Fruit fly (Drosophila melanogaster): Measurements from ENCODE around the gene CG12535.
A peak's percentile ranks its signal among the peaks of the same experiment; 100 is the strongest.

The CG12535 gene

DNA sequence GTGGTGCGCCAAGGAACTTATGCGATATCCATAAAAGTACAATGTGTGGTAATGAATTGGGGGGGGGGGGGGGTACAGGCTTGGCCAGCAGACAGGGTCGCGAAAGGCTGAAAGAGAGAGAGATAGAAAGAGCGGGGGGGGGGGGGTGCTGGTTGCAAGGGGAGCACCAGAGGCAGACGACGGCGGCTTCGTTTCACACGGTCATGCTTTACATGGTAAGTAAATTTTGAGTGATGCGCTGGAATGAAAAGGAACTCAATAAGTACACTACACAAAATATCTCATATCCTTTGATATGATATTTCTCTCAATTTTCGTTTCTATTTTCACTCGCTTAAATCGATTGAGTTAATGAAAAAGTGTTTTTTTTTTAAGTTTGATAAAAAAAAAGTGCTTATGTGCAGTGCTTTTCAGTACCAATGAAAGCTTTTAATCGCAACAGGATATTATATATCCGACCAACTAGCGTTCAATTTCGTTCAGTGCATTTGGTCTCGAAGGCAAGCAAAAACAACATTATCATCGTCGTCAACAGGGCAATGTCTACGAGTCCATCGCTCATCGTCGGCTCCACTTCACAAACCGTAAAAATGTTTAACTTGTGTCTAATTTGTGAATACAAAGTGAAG, 40.0 kb downstream of the CG12535 start (continued):
- TF ChIP-seq CG11504 (tag; optimal IDR thresholded peaks at IDR 0.05) (peak; percentile 12), PHDP (tag; optimal IDR thresholded peaks at IDR 0.05) (peak; percentile 19), gsb-n (tag; optimal IDR thresholded peaks at IDR 0.05) (no peak), CG1024 (GFP tag; IDR thresholded peaks at IDR 0.05) (no peak), CG7987 (GFP tag; optimal IDR thresholded peaks at IDR 0.05) (no peak), CG4617 (GFP tag; optimal IDR thresholded peaks at IDR 0.05; ENCODE audit: borderline replicate concordance) (no peak), dmrt11E (tag; optimal IDR thresholded peaks at IDR 0.05) (peak; percentile 12), Sox102F (GFP tag; optimal IDR thresholded peaks at IDR 0.05) (peak; percentile 27), CG42726 (GFP tag; IDR thresholded peaks at IDR 0.05; ENCODE audit: partially characterized antibody) (no peak), ATbp (GFP tag; optimal IDR thresholded peaks at IDR 0.05) (no peak), bsh (GFP tag; optimal IDR thresholded peaks at IDR 0.05) (peak; percentile 17 to 80), Ada2b (GFP tag; IDR thresholded peaks at IDR 0.05) (no peak), corto (GFP tag; optimal IDR thresholded peaks at IDR 0.05) (peak; percentile 46), CG7839 (tag; optimal IDR thresholded peaks at IDR 0.05) (peak; percentile 30), nom (GFP tag; optimal IDR thresholded peaks at IDR 0.05) (peak; percentile 63), crol (GFP tag; IDR thresholded peaks at IDR 0.05) (peak; percentile 75), dmrt99B (tag; optimal IDR thresholded peaks at IDR 0.05) (peak; percentile 30)

- no peak for TF ChIP-seq Hand (GFP tag; optimal IDR thresholded peaks at IDR 0.05)
- TF ChIP-seq CG17328 (GFP tag; IDR thresholded peaks at IDR 0.05) = peak; percentile 23; the same call in 1 of the 2 replicates
- TF ChIP-seq Blimp-1 (GFP tag; optimal IDR thresholded peaks at IDR 0.05) = peak; percentile 21
- TF ChIP-seq mam (GFP tag; optimal IDR thresholded peaks at IDR 0.05) = peak; percentile 7
- TF ChIP-seq danr (GFP tag; IDR thresholded peaks at IDR 0.05) = no peak
- TF ChIP-seq Sin3A (optimal IDR thresholded peaks at IDR 0.05) = no peak
- TF ChIP-seq CG18476 (GFP tag; optimal IDR thresholded peaks at IDR 0.05) = no peak
- TF ChIP-seq ci (GFP tag; IDR thresholded peaks at IDR 0.05) = no peak
- TF ChIP-seq kah (GFP tag; optimal IDR thresholded peaks at IDR 0.05) = no peak
- TF ChIP-seq CG6175 (GFP tag; IDR thresholded peaks at IDR 0.05) = peak; percentile 70; the same call in 2 of the 3 replicates
- TF ChIP-seq CG32532 (GFP tag; IDR thresholded peaks at IDR 0.05) = peak; percentile 21; the same call in 1 of the 2 replicates
- peak; percentile 25; the same call in 1 of the 3 replicates for TF ChIP-seq Dbx (GFP tag; IDR thresholded peaks at IDR 0.05)
- TF ChIP-seq row (GFP tag; IDR thresholded peaks at IDR 0.05) = peak; percentile 36
- TF ChIP-seq CG2712 (tag; optimal IDR thresholded peaks at IDR 0.05) = peak; percentile 7
- no peak for TF ChIP-seq Xrp1 (GFP tag; IDR thresholded peaks at IDR 0.05)
- TF ChIP-seq Six4 (GFP tag; optimal IDR thresholded peaks at IDR 0.05) = no peak
- no peak for TF ChIP-seq bab2 (GFP tag; optimal IDR thresholded peaks at IDR 0.05)
- no peak for TF ChIP-seq CG6854 (GFP tag; optimal IDR thresholded peaks at IDR 0.05)
- TF ChIP-seq sug (tag; optimal IDR thresholded peaks at IDR 0.05) = no peak
- TF ChIP-seq nerfin-1 (tag; optimal IDR thresholded peaks at IDR 0.05) = no peak
- peak; percentile 81 for TF ChIP-seq sens (GFP tag)
- TF ChIP-seq p53 (GFP tag; optimal IDR thresholded peaks at IDR 0.05) = no peak
- peak; percentile 1 for TF ChIP-seq pum (GFP tag; optimal IDR thresholded peaks at IDR 0.05)
- TF ChIP-seq dysf (GFP tag; IDR thresholded peaks at IDR 0.05) = no peak
- peak; percentile 24 for TF ChIP-seq pnt (GFP tag; optimal IDR thresholded peaks at IDR 0.05)
- no peak for TF ChIP-seq ase (GFP tag; IDR thresholded peaks at IDR 0.05)
- TF ChIP-seq CG15601 (tag; optimal IDR thresholded peaks at IDR 0.05) = no peak
- TF ChIP-seq CG12155 (GFP tag; optimal IDR thresholded peaks at IDR 0.05) = no peak
- no peak for TF ChIP-seq ara (GFP tag; IDR thresholded peaks at IDR 0.05)
- TF ChIP-seq CG10959 (GFP tag; IDR thresholded peaks at IDR 0.05) = no peak
- TF ChIP-seq grn (GFP tag; optimal IDR thresholded peaks at IDR 0.05) = no peak
- no peak for TF ChIP-seq HmgD (GFP tag; optimal IDR thresholded peaks at IDR 0.05)
Measured at dm6 chrX:3407760-3408608, 40.8 kb downstream of the CG12535 start.
